Fruit fly (Drosophila melanogaster) whole organism, embryonic: ENCODE measurements around the gene Ctl1.

Experiments used
- ATbp ChIP-seq: fragments of 200-800 bp; sonication (Bioruptor generic); optimal IDR thresholded peaks from 2 replicates; lab custom pipeline; 2017; ENCODE audit warnings: missing biosample characterization, mild to moderate bottlenecking, missing genetic modification characterization, missing genetic modification reagents
- Adf1 ChIP-seq: fragments of 200-800 bp; sonication (Bioruptor generic); IDR thresholded peaks from 2 replicates; pipeline ENCODE4 v1.3.6; 2022; ENCODE audit warnings: missing biosample characterization, missing genetic modification characterization
- BEAF-32 ChIP-seq: fragments of 200-800 bp; sonication (Bioruptor generic); optimal IDR thresholded peaks from 3 replicates; lab custom pipeline; 2017; ENCODE audit warnings: missing biosample characterization, missing genetic modification characterization, mild to moderate bottlenecking, moderate library complexity, missing genetic modification reagents
- Bgb ChIP-seq: fragments of 200-800 bp; sonication (Bioruptor generic); IDR thresholded peaks from 2 replicates; pipeline ENCODE4 v1.3.6; 2022; ENCODE audit warnings: missing biosample characterization, missing genetic modification characterization; ENCODE audit not compliant: partially characterized antibody
- Bteb2 ChIP-seq: fragments of 200-800 bp; sonication (Bioruptor generic); optimal IDR thresholded peaks from 2 replicates; lab custom pipeline; 2016; ENCODE audit warnings: missing biosample characterization, missing genetic modification characterization
- CG10267 ChIP-seq: fragments of 200-800 bp; sonication (Bioruptor generic); optimal IDR thresholded peaks from 2 replicates; lab custom pipeline; 2018; ENCODE audit warnings: missing biosample characterization, mild to moderate bottlenecking, missing genetic modification characterization, moderate library complexity
- CG11093 ChIP-seq: fragments of 200-800 bp; sonication (Bioruptor generic); IDR thresholded peaks from 3 replicates; pipeline ENCODE4 v1.3.6; 2022; ENCODE audit warnings: missing biosample characterization, missing genetic modification characterization
- CG11723 ChIP-seq: fragments of 200-800 bp; sonication (Bioruptor generic); optimal IDR thresholded peaks from 2 replicates; lab custom pipeline; 2017; ENCODE audit warnings: missing biosample characterization, mild to moderate bottlenecking, missing genetic modification characterization
- CG14965 ChIP-seq: fragments of 200-800 bp; sonication (Bioruptor generic); optimal IDR thresholded peaks from 2 replicates; lab custom pipeline; 2016; ENCODE audit warnings: missing biosample characterization, missing genetic modification characterization, borderline replicate concordance
- CG16863 ChIP-seq: fragments of 200-800 bp; sonication (Bioruptor generic); optimal IDR thresholded peaks from 3 replicates; lab custom pipeline; 2016; ENCODE audit warnings: missing biosample characterization, missing genetic modification characterization
- CG17328 ChIP-seq: fragments of 200-800 bp; sonication (Bioruptor generic); IDR thresholded peaks from 2 replicates; pipeline ENCODE4 v1.3.6; 2022; ENCODE audit warnings: missing biosample characterization, missing genetic modification characterization
- CG17568 ChIP-seq: fragments of 200-800 bp; sonication (Bioruptor generic); optimal IDR thresholded peaks from 2 replicates; lab custom pipeline; 2018; ENCODE audit warnings: missing biosample characterization, mild to moderate bottlenecking, missing genetic modification characterization, moderate library complexity
- CG17912 ChIP-seq: fragments of 200-800 bp; sonication (Bioruptor generic); optimal IDR thresholded peaks from 2 replicates; lab custom pipeline; 2018; ENCODE audit warnings: missing biosample characterization, mild to moderate bottlenecking, missing genetic modification characterization
- CG2129 ChIP-seq: fragments of 200-800 bp; sonication (Bioruptor generic); IDR thresholded peaks from 2 replicates; pipeline ENCODE4 v1.3.6; 2022; ENCODE audit warnings: missing biosample characterization, missing genetic modification characterization; ENCODE audit not compliant: partially characterized antibody
- CG3726 ChIP-seq: fragments of 200-800 bp; sonication (Bioruptor generic); IDR thresholded peaks from 3 replicates; pipeline ENCODE4, ENCODE4 v1.3.6; 2022; ENCODE audit warnings: missing biosample characterization, missing genetic modification characterization
- CG4404 ChIP-seq: fragments of 200-800 bp; sonication (Bioruptor generic); IDR thresholded peaks from 2 replicates; pipeline ENCODE4 v1.3.6; 2022; ENCODE audit warnings: missing biosample characterization, missing genetic modification characterization
- CG8924 ChIP-seq: fragments of 200-800 bp; optimal IDR thresholded peaks from 3 replicates; lab custom pipeline; 2019; ENCODE audit warnings: missing biosample characterization, mild to moderate bottlenecking, missing genetic modification characterization, moderate library complexity
- CTCF ChIP-seq: fragments of 200-800 bp; sonication (Bioruptor generic); optimal IDR thresholded peaks from 2 replicates; lab custom pipeline; 2017; ENCODE audit warnings: missing biosample characterization, mild to moderate bottlenecking, missing genetic modification characterization, moderate library complexity
- Dip2 ChIP-seq: fragments of 200-800 bp; sonication (Bioruptor generic); IDR thresholded peaks from 2 replicates; pipeline ENCODE4 v1.3.6; 2022; ENCODE audit warnings: missing biosample characterization, missing genetic modification characterization
- Dll ChIP-seq: fragments of 200-800 bp; sonication (Bioruptor generic); IDR thresholded peaks from 4 replicates; pipeline ENCODE4 v1.3.6; 2022; ENCODE audit warnings: missing biosample characterization, missing genetic modification characterization; ENCODE audit not compliant: partially characterized antibody
- Dp ChIP-seq: fragments of 200-800 bp; sonication (Bioruptor generic); optimal IDR thresholded peaks from 2 replicates; lab custom pipeline; 2018; ENCODE audit warnings: missing biosample characterization, mild to moderate bottlenecking, missing genetic modification characterization, moderate library complexity
- Ets97D ChIP-seq: fragments of 200-800 bp; sonication (Bioruptor generic); optimal IDR thresholded peaks from 3 replicates; lab custom pipeline; 2016; ENCODE audit warnings: missing biosample characterization, missing genetic modification characterization
- HLH3B ChIP-seq: fragments of 200-800 bp; sonication (Bioruptor generic); IDR thresholded peaks from 2 replicates; pipeline ENCODE4 v1.3.6; 2022; ENCODE audit warnings: missing biosample characterization, missing genetic modification characterization
- Meics ChIP-seq: fragments of 200-800 bp; sonication (Bioruptor generic); optimal IDR thresholded peaks from 2 replicates; lab custom pipeline; 2017; ENCODE audit warnings: missing biosample characterization, mild to moderate bottlenecking, missing genetic modification characterization
- Myb ChIP-seq: fragments of 200-800 bp; sonication (Bioruptor generic); optimal IDR thresholded peaks from 2 replicates; lab custom pipeline; 2016; ENCODE audit warnings: missing biosample characterization, missing genetic modification characterization
- Pdp1 ChIP-seq, 2 experiments: fragments of 200-800 bp; sonication (Bioruptor generic); optimal IDR thresholded peaks; 3 replicates each; lab custom pipeline; 2016; ENCODE audit warnings: missing biosample characterization in 2 of 2, missing genetic modification characterization in 2 of 2, mild to moderate bottlenecking in 1 of 2, moderate library complexity in 1 of 2
- Stat92E ChIP-seq, 3 experiments: fragments of >200 bp in 2 of 3; fragments of 200-800 bp in 1 of 3; sonication (Bioruptor generic) in 1 of 3; optimal IDR thresholded peaks; 2 replicates each; lab custom pipeline; 2017 to 2019; ENCODE audit warnings: missing biosample characterization in 3 of 3, missing genetic modification characterization in 3 of 3, mild to moderate bottlenecking in 1 of 3, moderate library complexity in 1 of 3
- bowl ChIP-seq: fragments of 200-800 bp; sonication (Bioruptor generic); IDR thresholded peaks from 2 replicates; pipeline ENCODE4 v1.3.6; 2022; ENCODE audit warnings: missing biosample characterization, missing genetic modification characterization
- bsh ChIP-seq, 2 experiments: fragments of 200-800 bp; sonication (Bioruptor generic); optimal IDR thresholded peaks; 2 replicates each; lab custom pipeline; 2017 to 2018; ENCODE audit warnings: mild to moderate bottlenecking in 2 of 2, missing biosample characterization in 2 of 2, missing genetic modification characterization in 2 of 2, moderate library complexity in 1 of 2
- cwo ChIP-seq: fragments of 200-800 bp; sonication (Bioruptor generic); optimal IDR thresholded peaks from 3 replicates; lab custom pipeline; 2017; ENCODE audit warnings: missing biosample characterization, missing genetic modification characterization, mild to moderate bottlenecking, moderate library complexity, missing genetic modification reagents
- ems ChIP-seq: fragments of 200-800 bp; sonication (Bioruptor generic); optimal IDR thresholded peaks from 3 replicates; lab custom pipeline; 2016; ENCODE audit warnings: missing biosample characterization, missing genetic modification characterization
- gro ChIP-seq: fragments of 200-800 bp; sonication (Bioruptor generic); optimal IDR thresholded peaks from 2 replicates; lab custom pipeline; 2016; ENCODE audit warnings: missing biosample characterization, missing genetic modification characterization
- gsb ChIP-seq: fragments of 200-800 bp; sonication (Bioruptor generic); IDR thresholded peaks from 2 replicates; pipeline ENCODE4 v1.3.6; 2022; ENCODE audit warnings: missing biosample characterization, missing genetic modification characterization
- hbn ChIP-seq: fragments of 200-800 bp; sonication (Bioruptor generic); IDR thresholded peaks from 2 replicates; pipeline ENCODE4 v1.3.6; 2022; ENCODE audit warnings: missing biosample characterization, missing genetic modification characterization; ENCODE audit not compliant: partially characterized antibody
- ken ChIP-seq: fragments of 200-800 bp; sonication (Bioruptor generic); IDR thresholded peaks from 3 replicates; pipeline ENCODE4 v1.3.6; 2022; ENCODE audit warnings: missing biosample characterization, missing genetic modification characterization
- nerfin-1 ChIP-seq: fragments of 200-800 bp; sonication (Bioruptor generic); optimal IDR thresholded peaks from 3 replicates; lab custom pipeline; 2019; ENCODE audit warnings: missing biosample characterization, mild to moderate bottlenecking, missing genetic modification characterization, moderate library complexity
- onecut ChIP-seq: fragments of 200-800 bp; sonication (Bioruptor generic); IDR thresholded peaks from 2 replicates; pipeline ENCODE4 v1.3.6; 2022; ENCODE audit warnings: missing biosample characterization, missing genetic modification characterization
- pho ChIP-seq: fragments of 200-800 bp; sonication (Bioruptor generic); optimal IDR thresholded peaks from 2 replicates; lab custom pipeline; 2016; ENCODE audit warnings: missing biosample characterization, missing genetic modification characterization
- ranshi ChIP-seq: fragments of 200-800 bp; sonication (Bioruptor generic); IDR thresholded peaks from 2 replicates; pipeline ENCODE4 v1.3.6; 2022; ENCODE audit warnings: missing biosample characterization, missing genetic modification characterization
- sd ChIP-seq: fragments of 200-800 bp; sonication (Bioruptor generic); optimal IDR thresholded peaks from 3 replicates; lab custom pipeline; 2018; ENCODE audit warnings: missing biosample characterization, mild to moderate bottlenecking, missing genetic modification characterization, moderate library complexity
- slbo ChIP-seq: fragments of 200-800 bp; sonication (Bioruptor generic); IDR thresholded peaks from 2 replicates; pipeline ENCODE4 v1.3.6; 2022; ENCODE audit warnings: missing biosample characterization, missing genetic modification characterization
- ttk ChIP-seq: fragments of 200-800 bp; sonication (Bioruptor generic); IDR thresholded peaks from 2 replicates; pipeline ENCODE4 v2.1.2; 2022; ENCODE audit warnings: missing biosample characterization, missing genetic modification characterization
- twi ChIP-seq: fragments of 200-800 bp; optimal IDR thresholded peaks from 2 replicates; lab custom pipeline; 2019; ENCODE audit warnings: missing biosample characterization, mild to moderate bottlenecking, missing genetic modification characterization, moderate library complexity
- unc-4 ChIP-seq: fragments of 200-800 bp; sonication (Bioruptor generic); IDR thresholded peaks from 2 replicates; pipeline ENCODE4 v1.3.6; 2022; ENCODE audit warnings: missing biosample characterization, missing genetic modification characterization; ENCODE audit not compliant: partially characterized antibody
- usp ChIP-seq: fragments of >200 bp; optimal IDR thresholded peaks from 2 replicates; lab custom pipeline; 2017; ENCODE audit warnings: missing biosample characterization, missing genetic modification characterization
- wek ChIP-seq: fragments of 200-800 bp; sonication (Bioruptor generic); optimal IDR thresholded peaks from 3 replicates; lab custom pipeline; 2018; ENCODE audit warnings: missing biosample characterization, mild to moderate bottlenecking, missing genetic modification characterization, moderate library complexity
- yki ChIP-seq: fragments of >200 bp; optimal IDR thresholded peaks from 3 replicates; lab custom pipeline; 2018
- zfh1 ChIP-seq: fragments of 200-800 bp; sonication (Bioruptor generic); IDR thresholded peaks from 3 replicates; pipeline ENCODE4 v1.3.6; 2022; ENCODE audit warnings: missing biosample characterization, missing genetic modification characterization

The Ctl1 gene

dm6 chr3L:4239442-4240322 is 38.1 kb upstream of the Ctl1 start, which contains the start of gene Sqor (continued):
- peak; percentile 74 for TF ChIP-seq gsb (GFP tag; lab: Robert Waterston, UW)
- TF ChIP-seq bowl: peak; percentile 61
- TF ChIP-seq CG8924: peak; percentile 90
- TF ChIP-seq ttk (GFP tag; lab: Robert Waterston, UW): peak; percentile 65
- TF ChIP-seq nerfin-1 (tag; lab: Kevin White, UChicago): peak; percentile 44
- peak; percentile 76; the same call in 2 of the 3 replicates for TF ChIP-seq CG3726 (GFP tag; lab: Robert Waterston, UW)
- peak; percentile 41 for TF ChIP-seq CG14965 (GFP tag; lab: Kevin White, UChicago)
- TF ChIP-seq Dp (GFP tag; lab: Kevin White, UChicago): peak; percentile 23
- peak; percentile 16 for TF ChIP-seq CG17568 (GFP tag; lab: Kevin White, UChicago)
- no peak for TF ChIP-seq Dll (GFP tag; lab: Robert Waterston, UW)
- TF ChIP-seq bsh (GFP tag; optimal IDR thresholded peaks at IDR 0.05; lab: Kevin White, UChicago): peak; percentile 66 to 93
- TF ChIP-seq ems (GFP tag; lab: Kevin White, UChicago): peak; percentile 91
- peak; percentile 20 for TF ChIP-seq Ets97D (GFP tag; lab: Kevin White, UChicago)
- peak; percentile 63 for TF ChIP-seq CG17328 (GFP tag; lab: Robert Waterston, UW)
- peak; percentile 70 for TF ChIP-seq Myb
- TF ChIP-seq Bteb2 (GFP tag; lab: Kevin White, UChicago): peak; percentile 85
- peak; percentile 82 for TF ChIP-seq CG11723
- TF ChIP-seq ranshi: peak; percentile 59
- peak; percentile 58 for TF ChIP-seq onecut (GFP tag; lab: Robert Waterston, UW)
- peak; percentile 57 for TF ChIP-seq ken (GFP tag; lab: Robert Waterston, UW)
- peak; percentile 66 for TF ChIP-seq CG17912
- peak; percentile 80 for TF ChIP-seq sd (tag; lab: Kevin White, UChicago)
- TF ChIP-seq hbn (GFP tag; lab: Robert Waterston, UW): no peak
- peak; percentile 89 for TF ChIP-seq CTCF (GFP tag; lab: Kevin White, UChicago)
- TF ChIP-seq cwo (GFP tag; lab: Kevin White, UChicago): peak; percentile 83
- TF ChIP-seq Stat92E (GFP tag; optimal IDR thresholded peaks at IDR 0.05; lab: Kevin White, UChicago): peak in 1 of 3 experiments; percentile 75
- peak; percentile 56 for TF ChIP-seq CG10267
- TF ChIP-seq CG2129 (GFP tag; lab: Robert Waterston, UW): no peak
- TF ChIP-seq CG11093 (GFP tag; lab: Robert Waterston, UW): peak; percentile 57; the same call in 1 of the 3 replicates
- peak; percentile 66; the same call in 2 of the 3 replicates for TF ChIP-seq zfh1 (GFP tag; lab: Robert Waterston, UW)
- no peak for TF ChIP-seq yki
- TF ChIP-seq HLH3B (GFP tag; lab: Robert Waterston, UW): peak; percentile 59
- peak; percentile 92 for TF ChIP-seq Meics (GFP tag; lab: Kevin White, UChicago)
- TF ChIP-seq pho: peak; percentile 90
- TF ChIP-seq wek (GFP tag; lab: Kevin White, UChicago): peak; percentile 58
- TF ChIP-seq usp (GFP tag; lab: Kevin White, UChicago): no peak
- peak; percentile 33 for TF ChIP-seq twi (tag; lab: Kevin White, UChicago)
- TF ChIP-seq CG16863 (GFP tag; lab: Kevin White, UChicago): peak; percentile 75
- TF ChIP-seq BEAF-32 (GFP tag; lab: Kevin White, UChicago): no peak
- TF ChIP-seq CG4404 (GFP tag; lab: Robert Waterston, UW): peak; percentile 46
- 0 out of 2 replicates have a peak, but pooled peaks have one; percentile 19 for TF ChIP-seq unc-4 (GFP tag; lab: Robert Waterston, UW)
- TF ChIP-seq gro (GFP tag; lab: Kevin White, UChicago): peak; percentile 91
- TF ChIP-seq Adf1: peak; percentile 23
- peak; percentile 36; the same call in 1 of the 2 replicates for TF ChIP-seq Bgb (GFP tag; lab: Robert Waterston, UW)
- TF ChIP-seq Dip2 (GFP tag; lab: Robert Waterston, UW): peak; percentile 35; the same call in 1 of the 2 replicates
- TF ChIP-seq ATbp: peak; percentile 73
- peak; percentile 87 for TF ChIP-seq slbo
- TF ChIP-seq Pdp1 (GFP tag; optimal IDR thresholded peaks at IDR 0.05; lab: Kevin White, UChicago): peak; percentile 89
